Fruit fly (Drosophila melanogaster): ENCODE results near the gene Ca-beta.

The Ca-beta gene

DNA sequence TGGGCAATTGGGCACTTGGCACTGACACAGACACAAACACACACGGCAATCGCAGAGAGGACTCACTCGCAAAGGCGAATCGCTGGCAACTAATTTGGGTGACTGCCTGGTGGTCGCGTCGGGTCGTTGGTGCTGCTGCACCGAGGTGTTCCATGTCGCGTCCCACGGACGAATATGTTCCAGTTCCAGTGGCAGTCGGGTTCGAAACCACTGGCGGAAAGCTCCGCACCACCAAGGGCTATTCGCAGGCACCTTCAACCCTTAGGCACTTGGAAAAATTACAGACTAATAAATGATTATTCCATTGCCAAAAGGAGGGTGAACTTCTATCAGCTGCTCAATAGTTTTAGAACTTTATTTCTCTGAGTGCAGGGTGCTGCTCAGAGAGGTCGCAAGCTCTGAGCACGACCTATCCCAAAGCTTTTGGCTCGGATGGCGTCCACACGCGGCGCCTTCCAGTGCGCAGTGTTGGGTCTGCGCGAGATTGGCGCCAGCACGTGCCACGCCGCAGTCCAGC lies at the start of gene Ca-beta (continued):
- no peak for TF ChIP-seq BtbVII (GFP tag; optimal IDR thresholded peaks at IDR 0.05)
- no peak for TF ChIP-seq Neu2 (GFP tag; optimal IDR thresholded peaks at IDR 0.05; ENCODE audit: borderline replicate concordance)
- no peak for TF ChIP-seq CG2875 (GFP tag; optimal IDR thresholded peaks at IDR 0.05)
- TF ChIP-seq CG16815 (GFP tag; optimal IDR thresholded peaks at IDR 0.05), result no peak
- TF ChIP-seq HLH4C (GFP tag; IDR thresholded peaks at IDR 0.05; ENCODE audit: partially characterized antibody), result no peak
- TF ChIP-seq Opbp (GFP tag; IDR thresholded peaks at IDR 0.05; ENCODE audit: partially characterized antibody), result no peak
- peak; percentile 80 for TF ChIP-seq cwo (GFP tag; optimal IDR thresholded peaks at IDR 0.05)
- TF ChIP-seq zf30C (GFP tag; optimal IDR thresholded peaks at IDR 0.05), result peak; percentile 79
- TF ChIP-seq CG18764 (GFP tag; optimal IDR thresholded peaks at IDR 0.05), result no peak
- TF ChIP-seq CG1792 (GFP tag; optimal IDR thresholded peaks at IDR 0.05), result no peak
- no peak for TF ChIP-seq HmgZ (tag; optimal IDR thresholded peaks at IDR 0.05)
- TF ChIP-seq HHEX (GFP tag; optimal IDR thresholded peaks at IDR 0.05), result peak; percentile 40
- no peak for TF ChIP-seq kni (GFP tag; optimal IDR thresholded peaks at IDR 0.05)
- TF ChIP-seq CG17829 (tag; optimal IDR thresholded peaks at IDR 0.05), result no peak
- no peak for TF ChIP-seq Lpt (GFP tag; optimal IDR thresholded peaks at IDR 0.05)
- TF ChIP-seq CG12299 (tag; optimal IDR thresholded peaks at IDR 0.05), result no peak
- peak; percentile 70 for TF ChIP-seq CG13894 (tag; optimal IDR thresholded peaks at IDR 0.05)
- peak; percentile 77 for TF ChIP-seq CG9932 (GFP tag; IDR thresholded peaks at IDR 0.05)
- TF ChIP-seq Sin3A (optimal IDR thresholded peaks at IDR 0.05), result no peak
- peak; percentile 42; the same call in 1 of the 3 replicates for TF ChIP-seq Aef1 (GFP tag; IDR thresholded peaks at IDR 0.05)
- TF ChIP-seq CG18011 (GFP tag; optimal IDR thresholded peaks at IDR 0.05), result no peak
- no peak for TF ChIP-seq stwl (tag; optimal IDR thresholded peaks at IDR 0.05)
- TF ChIP-seq CG2120 (GFP tag; optimal IDR thresholded peaks at IDR 0.05), result peak; percentile 85
- no peak for TF ChIP-seq pan (optimal IDR thresholded peaks at IDR 0.05)
- TF ChIP-seq pan (GFP tag; optimal IDR thresholded peaks at IDR 0.05 in 1 of 2, IDR thresholded peaks at IDR 0.05 in 1 of 2), result peak in 1 of 2 experiments; percentile 51
- TF ChIP-seq CG12391 (tag; optimal IDR thresholded peaks at IDR 0.05), result peak; percentile 39
- TF ChIP-seq CHES-1-like (GFP tag; optimal IDR thresholded peaks at IDR 0.05), result peak; percentile 27
- TF ChIP-seq CG15269 (tag; optimal IDR thresholded peaks at IDR 0.05), result peak; percentile 51
- TF ChIP-seq Kr (GFP tag; optimal IDR thresholded peaks at IDR 0.05), result no peak
- no peak for TF ChIP-seq CG17802 (tag; optimal IDR thresholded peaks at IDR 0.05)
- no peak for TF ChIP-seq CG1024 (GFP tag; IDR thresholded peaks at IDR 0.05)
- peak; percentile 55 for TF ChIP-seq sisA (GFP tag; IDR thresholded peaks at IDR 0.05)
- TF ChIP-seq sr (GFP tag; IDR thresholded peaks at IDR 0.05), result no peak
- no peak for TF ChIP-seq Fer2 (tag; optimal IDR thresholded peaks at IDR 0.05)
- no peak for TF ChIP-seq CG14710 (tag; optimal IDR thresholded peaks at IDR 0.05)
- no peak for TF ChIP-seq yki (optimal IDR thresholded peaks at IDR 0.05)
- TF ChIP-seq Hr78 (GFP tag; optimal IDR thresholded peaks at IDR 0.05), result no peak
- no peak for TF ChIP-seq CG3838 (GFP tag; optimal IDR thresholded peaks at IDR 0.05)
- TF ChIP-seq Asciz (GFP tag; optimal IDR thresholded peaks at IDR 0.05), result no peak
- no peak for TF ChIP-seq tap (tag; optimal IDR thresholded peaks at IDR 0.05)
- TF ChIP-seq pzg (GFP tag; optimal IDR thresholded peaks at IDR 0.05), result peak; percentile 26
- 0 out of 3 replicates have a peak, but pooled peaks have one; percentile 28 for TF ChIP-seq ken (GFP tag; IDR thresholded peaks at IDR 0.05)
- TF ChIP-seq esg (GFP tag; conservative IDR thresholded peaks at IDR 0.05), result no peak; the same call in 1 of the 2 replicates
- peak; percentile 50; the same call in 1 of the 3 replicates for TF ChIP-seq zfh1 (GFP tag; IDR thresholded peaks at IDR 0.05)
- no peak for TF ChIP-seq CG8281 (tag; optimal IDR thresholded peaks at IDR 0.05)
- no peak for TF ChIP-seq pb (GFP tag; optimal IDR thresholded peaks at IDR 0.05)
- 0 out of 3 replicates have a peak, but pooled peaks have one; percentile 33 for TF ChIP-seq H15 (GFP tag; IDR thresholded peaks at IDR 0.05)
- TF ChIP-seq scrt (GFP tag; optimal IDR thresholded peaks at IDR 0.05), result peak; percentile 50
- peak; percentile 94 for TF ChIP-seq ewg (GFP tag; optimal IDR thresholded peaks at IDR 0.05)
- TF ChIP-seq CG6813 (GFP tag; optimal IDR thresholded peaks at IDR 0.05), result no peak
